Fruit fly (Drosophila melanogaster): ENCODE data around the gene CG13901.

CG13901 gene

DNA sequence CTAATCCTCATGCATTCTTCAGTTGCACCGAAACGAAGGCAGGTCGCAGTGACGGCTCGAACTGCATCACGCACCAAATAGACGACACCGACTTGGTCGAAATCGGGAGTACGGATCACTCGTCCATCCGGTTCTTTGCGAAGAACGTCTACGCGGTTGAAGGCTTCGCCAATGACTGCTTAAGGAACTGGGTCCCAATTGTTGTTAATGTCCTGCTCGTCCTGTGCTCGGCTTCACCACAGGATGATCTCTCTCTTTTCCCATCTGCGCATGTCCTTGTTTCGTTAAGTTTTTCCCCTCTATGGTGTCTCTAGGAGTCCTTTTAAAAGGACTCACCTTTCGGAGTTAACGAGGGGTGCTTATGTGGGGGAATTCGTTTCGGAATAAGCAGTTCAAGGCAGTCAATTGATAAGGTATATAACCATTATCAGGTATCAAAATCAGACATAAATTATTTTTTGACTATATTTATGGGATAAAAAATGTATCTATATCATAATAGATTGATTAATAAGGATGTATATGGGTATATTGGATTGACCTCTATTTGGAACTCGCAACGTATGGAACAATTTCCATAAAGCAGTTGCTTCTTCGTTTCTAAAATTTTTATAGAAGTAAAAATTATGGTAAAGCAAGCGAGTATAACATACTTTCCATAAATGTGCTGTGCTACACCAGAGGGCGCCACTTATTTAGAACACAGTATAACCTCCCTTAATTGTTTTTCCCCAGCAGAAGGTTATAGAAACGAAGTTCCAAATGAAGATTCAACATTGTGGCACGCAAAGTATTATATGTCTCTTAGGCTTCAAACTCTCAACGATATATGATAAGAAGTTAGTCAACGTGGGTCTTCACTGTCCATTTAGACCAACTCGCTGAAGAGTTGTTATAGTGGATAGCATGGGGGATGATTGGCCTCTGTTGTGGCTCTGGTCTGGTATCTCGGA, 19.7 kb upstream of the CG13901 start, which contains the start of gene dpr20 (continued):
- peak; percentile 40 for TF ChIP-seq ATbp (GFP tag; optimal IDR thresholded peaks at IDR 0.05)
- peak; percentile 79 to 82 for TF ChIP-seq dpn (GFP tag; optimal IDR thresholded peaks at IDR 0.05)
- TF ChIP-seq CG10431 (GFP tag; optimal IDR thresholded peaks at IDR 0.05), result no peak
- peak; percentile 7 for TF ChIP-seq bigmax (GFP tag; optimal IDR thresholded peaks at IDR 0.05)
- TF ChIP-seq ttk (GFP tag; IDR thresholded peaks at IDR 0.05), result peak; percentile 86
- no peak for TF ChIP-seq TFAM (GFP tag; optimal IDR thresholded peaks at IDR 0.05)
- peak; percentile 70 for TF ChIP-seq CG11560 (tag; IDR thresholded peaks at IDR 0.05)
- peak; percentile 50 for TF ChIP-seq CG1024 (GFP tag; IDR thresholded peaks at IDR 0.05)
- TF ChIP-seq CG33557 (GFP tag; optimal IDR thresholded peaks at IDR 0.05), result peak; percentile 3
- TF ChIP-seq CG34422 (GFP tag; IDR thresholded peaks at IDR 0.05), result peak; percentile 86
- TF ChIP-seq CG5245 (GFP tag; optimal IDR thresholded peaks at IDR 0.05), result peak; percentile 52
- TF ChIP-seq CG14965 (GFP tag; optimal IDR thresholded peaks at IDR 0.05; ENCODE audit: borderline replicate concordance), result peak; percentile 2
- TF ChIP-seq ato (GFP tag; IDR thresholded peaks at IDR 0.05; ENCODE audit: partially characterized antibody), result no peak
- TF ChIP-seq dmrt99B (tag; optimal IDR thresholded peaks at IDR 0.05), result peak; percentile 70
- peak; percentile 34 for TF ChIP-seq CG1233 (GFP tag; optimal IDR thresholded peaks at IDR 0.05)
- peak; percentile 91 for TF ChIP-seq sob (GFP tag; IDR thresholded peaks at IDR 0.05)
- TF ChIP-seq Sox100B (GFP tag; optimal IDR thresholded peaks at IDR 0.05), result no peak
- TF ChIP-seq CG9437 (GFP tag; optimal IDR thresholded peaks at IDR 0.05), result peak; percentile 32
- TF ChIP-seq zf30C (GFP tag; optimal IDR thresholded peaks at IDR 0.05), result no peak
- TF ChIP-seq CG14014 (GFP tag; IDR thresholded peaks at IDR 0.05), result peak; percentile 89
- no peak for TF ChIP-seq corto (GFP tag; optimal IDR thresholded peaks at IDR 0.05)
- peak; percentile 77 for TF ChIP-seq MBD-R2 (GFP tag; IDR thresholded peaks at IDR 0.05)
- peak; percentile 24 for TF ChIP-seq tap (tag; optimal IDR thresholded peaks at IDR 0.05)
- TF ChIP-seq dmrt11E (tag; optimal IDR thresholded peaks at IDR 0.05), result peak; percentile 43
- TF ChIP-seq Hr78 (GFP tag; optimal IDR thresholded peaks at IDR 0.05), result no peak
- TF ChIP-seq Hand (GFP tag; optimal IDR thresholded peaks at IDR 0.05), result peak; percentile 63
- peak; percentile 59 for TF ChIP-seq CG12942 (GFP tag; optimal IDR thresholded peaks at IDR 0.05)
- TF ChIP-seq HLH4C (GFP tag; IDR thresholded peaks at IDR 0.05; ENCODE audit: partially characterized antibody), result no peak
- no peak for TF ChIP-seq Spps (tag; optimal IDR thresholded peaks at IDR 0.05)
- peak; percentile 13 for TF ChIP-seq btn (GFP tag; optimal IDR thresholded peaks at IDR 0.05)
- TF ChIP-seq CG18599 (GFP tag; optimal IDR thresholded peaks at IDR 0.05), result peak; percentile 94
- no peak for TF ChIP-seq Gsc (GFP tag; IDR thresholded peaks at IDR 0.05)
- peak; percentile 58 for TF ChIP-seq Myb (GFP tag; optimal IDR thresholded peaks at IDR 0.05)
- no peak for TF ChIP-seq Hmx (GFP tag; optimal IDR thresholded peaks at IDR 0.05)
- peak; percentile 63; the same call in 1 of the 3 replicates for TF ChIP-seq CG3726 (GFP tag; IDR thresholded peaks at IDR 0.05)
- TF ChIP-seq chinmo (GFP tag; IDR thresholded peaks at IDR 0.05; ENCODE audit: partially characterized antibody), result no peak
- no peak for TF ChIP-seq fru (optimal IDR thresholded peaks at IDR 0.05)
- TF ChIP-seq wor (GFP tag; IDR thresholded peaks at IDR 0.05), result peak; percentile 50
- TF ChIP-seq gcm (GFP tag; optimal IDR thresholded peaks at IDR 0.05), result peak; percentile 22
- TF ChIP-seq CG3838 (GFP tag; optimal IDR thresholded peaks at IDR 0.05), result no peak
- no peak for TF ChIP-seq mld (GFP tag; IDR thresholded peaks at IDR 0.05; ENCODE audit: partially characterized antibody)
- no peak for TF ChIP-seq BEAF-32 (GFP tag; optimal IDR thresholded peaks at IDR 0.05)
- peak; percentile 84 for TF ChIP-seq CG11695 (GFP tag; IDR thresholded peaks at IDR 0.05)
- no peak for TF ChIP-seq eve (GFP tag; optimal IDR thresholded peaks at IDR 0.05)
- TF ChIP-seq Sry-δ (GFP tag; optimal IDR thresholded peaks at IDR 0.05), result peak; percentile 25
- peak; percentile 59 for TF ChIP-seq CG4820 (GFP tag; optimal IDR thresholded peaks at IDR 0.05)
- TF ChIP-seq bcd (GFP tag; optimal IDR thresholded peaks at IDR 0.05), result peak; percentile 64
- TF ChIP-seq CG6683 (GFP tag; optimal IDR thresholded peaks at IDR 0.05), result peak; percentile 49

All from whole organism, embryonic.